Fruit fly (Drosophila melanogaster) whole organism, embryonic: Measurements from ENCODE around the gene Mo25.
A peak's percentile ranks its signal among the peaks of the same experiment; 100 is the strongest.

Experiments used
- Abd-B ChIP-seq: fragments of 200-800 bp; sonication (Bioruptor generic); optimal IDR thresholded peaks from 2 replicates; lab custom pipeline; 2018; ENCODE audit warnings: missing biosample characterization, mild to moderate bottlenecking, missing genetic modification characterization, moderate library complexity
- B-H1 ChIP-seq: fragments of 200-800 bp; sonication (Bioruptor generic); IDR thresholded peaks from 3 replicates; pipeline ENCODE4 v1.3.6; 2022; ENCODE audit warnings: missing biosample characterization, missing genetic modification characterization
- BEAF-32 ChIP-seq: fragments of 200-800 bp; sonication (Bioruptor generic); optimal IDR thresholded peaks from 3 replicates; lab custom pipeline; 2017; ENCODE audit warnings: missing biosample characterization, missing genetic modification characterization, mild to moderate bottlenecking, moderate library complexity, missing genetic modification reagents
- Blimp-1 ChIP-seq: fragments of 200-800 bp; sonication (Bioruptor generic); optimal IDR thresholded peaks from 3 replicates; lab custom pipeline; 2018; ENCODE audit warnings: missing biosample characterization, missing genetic modification characterization, mild to moderate bottlenecking, moderate library complexity, missing genetic modification reagents
- CG10321 ChIP-seq: fragments of 200-800 bp; sonication (Bioruptor generic); IDR thresholded peaks from 2 replicates; pipeline ENCODE4 v1.3.6; 2022; ENCODE audit warnings: missing biosample characterization, missing genetic modification characterization
- CG10654 ChIP-seq: fragments of 200-800 bp; sonication (Bioruptor generic); optimal IDR thresholded peaks from 2 replicates; lab custom pipeline; 2016; ENCODE audit warnings: missing biosample characterization, missing genetic modification characterization
- CG14667 ChIP-seq: fragments of 200-800 bp; sonication (Bioruptor generic); IDR thresholded peaks from 2 replicates; pipeline ENCODE4 v1.3.6; 2022; ENCODE audit warnings: missing biosample characterization, missing genetic modification characterization
- CG14710 ChIP-seq: fragments of 200-800 bp; sonication (Bioruptor generic); optimal IDR thresholded peaks from 3 replicates; lab custom pipeline; 2019; ENCODE audit warnings: missing biosample characterization, mild to moderate bottlenecking, missing genetic modification characterization, moderate library complexity
- CG15514 ChIP-seq: fragments of 200-800 bp; sonication (Bioruptor generic); optimal IDR thresholded peaks from 3 replicates; lab custom pipeline; 2017; ENCODE audit warnings: missing biosample characterization, missing genetic modification characterization, mild to moderate bottlenecking, moderate library complexity, missing genetic modification reagents
- CG18476 ChIP-seq: fragments of 200-800 bp; sonication (Bioruptor generic); optimal IDR thresholded peaks from 2 replicates; lab custom pipeline; 2016; ENCODE audit warnings: missing biosample characterization, mild to moderate bottlenecking, missing genetic modification characterization
- CG18619 ChIP-seq: fragments of 200-800 bp; sonication (Bioruptor generic); optimal IDR thresholded peaks from 3 replicates; lab custom pipeline; 2017; ENCODE audit warnings: missing biosample characterization, mild to moderate bottlenecking, missing genetic modification characterization
- CG18764 ChIP-seq: fragments of 200-800 bp; sonication (Bioruptor generic); optimal IDR thresholded peaks from 3 replicates; lab custom pipeline; 2016; ENCODE audit warnings: missing biosample characterization, missing genetic modification characterization
- CG2116 ChIP-seq: fragments of 200-800 bp; sonication (Bioruptor generic); optimal IDR thresholded peaks from 3 replicates; lab custom pipeline; 2018; ENCODE audit warnings: missing biosample characterization, mild to moderate bottlenecking, missing genetic modification characterization
- CG2678 ChIP-seq: fragments of 200-800 bp; sonication (Bioruptor generic); optimal IDR thresholded peaks from 3 replicates; lab custom pipeline; 2019; ENCODE audit warnings: missing biosample characterization, mild to moderate bottlenecking, missing genetic modification characterization, moderate library complexity
- CG4854 ChIP-seq: fragments of 200-800 bp; sonication (Bioruptor generic); optimal IDR thresholded peaks from 2 replicates; lab custom pipeline; 2016; ENCODE audit warnings: missing biosample characterization, missing genetic modification characterization, inconsistent platforms
- CG8290 ChIP-seq, 3 experiments: fragments of 200-800 bp; sonication (Bioruptor generic); optimal IDR thresholded peaks; 2 replicates each; lab custom pipeline; 2016 to 2019; ENCODE audit warnings: missing biosample characterization in 3 of 3, missing genetic modification characterization in 3 of 3, mild to moderate bottlenecking in 2 of 3, moderate library complexity in 1 of 3
- CG8388 ChIP-seq: fragments of 200-800 bp; sonication (Bioruptor generic); optimal IDR thresholded peaks from 2 replicates; lab custom pipeline; 2019; ENCODE audit warnings: missing biosample characterization, mild to moderate bottlenecking, missing genetic modification characterization, moderate library complexity
- Ets65A ChIP-seq: fragments of 200-800 bp; sonication (Bioruptor generic); peaks from one replicate; lab custom pipeline; 2016; ENCODE audit warnings: missing biosample characterization, missing genetic modification characterization
- Hr51 ChIP-seq, 2 experiments: fragments of 200-800 bp; sonication (Bioruptor generic); optimal IDR thresholded peaks; 2 replicates in 1 of 2; 3 replicates in 1 of 2; lab custom pipeline; 2016 to 2018; ENCODE audit warnings: missing biosample characterization in 2 of 2, missing genetic modification characterization in 2 of 2, mild to moderate bottlenecking in 1 of 2, moderate library complexity in 1 of 2
- Hr78 ChIP-seq, 2 experiments: fragments of 200-800 bp in 1 of 2; fragments of >200 bp in 1 of 2; sonication (Bioruptor generic) in 1 of 2; optimal IDR thresholded peaks; 2 replicates each; lab custom pipeline; 2017 to 2019; ENCODE audit warnings: missing biosample characterization in 2 of 2, missing genetic modification characterization in 2 of 2, mild to moderate bottlenecking in 1 of 2, moderate library complexity in 1 of 2
- Lpt ChIP-seq: fragments of >200 bp; optimal IDR thresholded peaks from 2 replicates; lab custom pipeline; 2018; ENCODE audit warnings: missing biosample characterization, missing genetic modification characterization
- Mad ChIP-seq: fragments of 200-800 bp; sonication (Bioruptor generic); optimal IDR thresholded peaks from 2 replicates; lab custom pipeline; 2016; ENCODE audit warnings: missing biosample characterization, missing genetic modification characterization
- Mrtf ChIP-seq: fragments of 200-800 bp; sonication (Bioruptor generic); IDR thresholded peaks from 3 replicates; pipeline ENCODE4 v1.3.6; 2022; ENCODE audit warnings: missing biosample characterization, missing genetic modification characterization
- NFAT ChIP-seq: fragments of 200-800 bp; sonication (Bioruptor generic); IDR thresholded peaks from 2 replicates; pipeline ENCODE4 v1.3.6; 2022; ENCODE audit warnings: missing biosample characterization, missing genetic modification characterization
- NfI ChIP-seq: fragments of 200-800 bp; sonication (Bioruptor generic); optimal IDR thresholded peaks from 3 replicates; lab custom pipeline; 2018; ENCODE audit warnings: missing biosample characterization, mild to moderate bottlenecking, missing genetic modification characterization, moderate library complexity
- Opbp ChIP-seq: fragments of 200-800 bp; sonication (Bioruptor generic); IDR thresholded peaks from 3 replicates; pipeline ENCODE4 v1.3.6; 2022; ENCODE audit warnings: missing biosample characterization, missing genetic modification characterization; ENCODE audit not compliant: partially characterized antibody
- Optix ChIP-seq: fragments of 200-800 bp; sonication (Bioruptor generic); IDR thresholded peaks from 3 replicates; pipeline ENCODE4 v1.3.6; 2022; ENCODE audit warnings: missing biosample characterization, missing genetic modification characterization
- aop ChIP-seq: fragments of 200-800 bp; sonication (Bioruptor generic); IDR thresholded peaks from 2 replicates; pipeline ENCODE4 v1.3.6; 2022; ENCODE audit warnings: missing biosample characterization, missing genetic modification characterization
- corto ChIP-seq: fragments of 200-800 bp; sonication (Bioruptor generic); optimal IDR thresholded peaks from 2 replicates; lab custom pipeline; 2016; ENCODE audit warnings: missing biosample characterization, mild to moderate bottlenecking, missing genetic modification characterization, moderate library complexity
- fd64A ChIP-seq: fragments of 200-800 bp; sonication (Bioruptor generic); optimal IDR thresholded peaks from 3 replicates; lab custom pipeline; 2018; ENCODE audit warnings: missing biosample characterization, mild to moderate bottlenecking, missing genetic modification characterization
- gcm ChIP-seq: fragments of 200-800 bp; sonication (Bioruptor generic); optimal IDR thresholded peaks from 2 replicates; lab custom pipeline; 2019; ENCODE audit warnings: missing biosample characterization, mild to moderate bottlenecking, missing genetic modification characterization, moderate library complexity
- grn ChIP-seq: fragments of 200-800 bp; sonication (Bioruptor generic); optimal IDR thresholded peaks from 3 replicates; lab custom pipeline; 2017; ENCODE audit warnings: missing biosample characterization, missing genetic modification characterization
- gt ChIP-seq: fragments of 200-800 bp; sonication (Bioruptor generic); IDR thresholded peaks from 2 replicates; pipeline ENCODE4 v1.3.6; 2022; ENCODE audit warnings: missing biosample characterization, missing genetic modification characterization
- jing ChIP-seq: fragments of 200-800 bp; sonication (Bioruptor generic); optimal IDR thresholded peaks from 2 replicates; lab custom pipeline; 2018; ENCODE audit warnings: missing biosample characterization, mild to moderate bottlenecking, missing genetic modification characterization
- ken ChIP-seq: fragments of 200-800 bp; sonication (Bioruptor generic); IDR thresholded peaks from 3 replicates; pipeline ENCODE4 v1.3.6; 2022; ENCODE audit warnings: missing biosample characterization, missing genetic modification characterization
- knrl ChIP-seq: fragments of 200-800 bp; sonication (Bioruptor generic); IDR thresholded peaks from 3 replicates; pipeline ENCODE4 v1.3.6; 2022; ENCODE audit warnings: missing biosample characterization, missing genetic modification characterization; ENCODE audit not compliant: partially characterized antibody
- nerfin-2 ChIP-seq: fragments of 200-800 bp; sonication (Bioruptor generic); IDR thresholded peaks from 2 replicates; pipeline ENCODE4 v1.3.6; 2022; ENCODE audit warnings: missing biosample characterization, missing genetic modification characterization; ENCODE audit not compliant: partially characterized antibody
- nmo ChIP-seq: fragments of 200-800 bp; sonication (Bioruptor generic); optimal IDR thresholded peaks from 2 replicates; lab custom pipeline; 2018; ENCODE audit warnings: missing biosample characterization, mild to moderate bottlenecking, missing genetic modification characterization, moderate library complexity
- onecut ChIP-seq: fragments of 200-800 bp; sonication (Bioruptor generic); IDR thresholded peaks from 2 replicates; pipeline ENCODE4 v1.3.6; 2022; ENCODE audit warnings: missing biosample characterization, missing genetic modification characterization
- pfk ChIP-seq: fragments of 200-800 bp; sonication (Bioruptor generic); optimal IDR thresholded peaks from 2 replicates; lab custom pipeline; 2018; ENCODE audit warnings: missing biosample characterization, mild to moderate bottlenecking, missing genetic modification characterization, moderate library complexity
- prd ChIP-seq, 3 experiments: fragments of >200 bp in 2 of 3; fragments of 200-800 bp in 1 of 3; sonication (Bioruptor generic) in 1 of 3; optimal IDR thresholded peaks in 2 of 3; IDR thresholded peaks in 1 of 3; 2 replicates in 2 of 3; 3 replicates in 1 of 3; pipeline versions ENCODE4 v1.3.6 to Lab custom; 2017 to 2022; ENCODE audit warnings: missing biosample characterization in 1 of 3, missing genetic modification characterization in 1 of 3
- rib ChIP-seq: fragments of 200-800 bp; sonication (Bioruptor generic); IDR thresholded peaks from 2 replicates; pipeline ENCODE4 v1.3.6; 2022; ENCODE audit warnings: missing biosample characterization, missing genetic modification characterization
- so ChIP-seq: fragments of 200-800 bp; sonication (Bioruptor generic); IDR thresholded peaks from 3 replicates; pipeline ENCODE4 v1.3.6; 2022; ENCODE audit warnings: missing biosample characterization, missing genetic modification characterization
- tup ChIP-seq: fragments of 200-800 bp; sonication (Bioruptor generic); optimal IDR thresholded peaks from 2 replicates; lab custom pipeline; 2016; ENCODE audit warnings: missing biosample characterization, mild to moderate bottlenecking, missing genetic modification characterization, moderate library complexity
- tx ChIP-seq: fragments of 200-800 bp; sonication (Bioruptor generic); optimal IDR thresholded peaks from 2 replicates; lab custom pipeline; 2016; ENCODE audit warnings: missing biosample characterization, missing genetic modification characterization

The Mo25 gene

dm6 chr3L:16661167-16662109, 46.2 kb upstream of the Mo25 start, which contains the start of gene Baldspot (continued):
- peak; percentile 6 to 46 for TF ChIP-seq Hr51 (GFP tag; optimal IDR thresholded peaks at IDR 0.05; lab: Kevin White, UChicago)
- no peak for TF ChIP-seq Optix (GFP tag; lab: Robert Waterston, UW)
- TF ChIP-seq tup, result no peak
- peak; percentile 49; the same call in 1 of the 3 replicates for TF ChIP-seq so (GFP tag; lab: Robert Waterston, UW)
- peak; percentile 99 for TF ChIP-seq grn (GFP tag; lab: Kevin White, UChicago)
- peak; percentile 65 for TF ChIP-seq fd64A
- TF ChIP-seq CG18476 (GFP tag; lab: Kevin White, UChicago), result peak; percentile 80
- TF ChIP-seq jing (GFP tag; lab: Kevin White, UChicago), result no peak
- TF ChIP-seq Blimp-1 (GFP tag; lab: Kevin White, UChicago), result peak; percentile 83
- peak; percentile 63 for TF ChIP-seq knrl (GFP tag; lab: Robert Waterston, UW)
- TF ChIP-seq prd (optimal IDR thresholded peaks at IDR 0.05; lab: Kevin White, UChicago), result no peak
- TF ChIP-seq prd (GFP tag; IDR thresholded peaks at IDR 0.05; lab: Robert Waterston, UW), result peak; percentile 81
- TF ChIP-seq CG8388 (GFP tag; lab: Kevin White, UChicago), result peak; percentile 78
- TF ChIP-seq nmo (GFP tag; lab: Kevin White, UChicago), result peak; percentile 88
- TF ChIP-seq Mad, result peak; percentile 23
- no peak for TF ChIP-seq tx (GFP tag; lab: Kevin White, UChicago)
- no peak for TF ChIP-seq CG18619 (GFP tag; lab: Kevin White, UChicago)
- TF ChIP-seq CG14667 (GFP tag; lab: Robert Waterston, UW), result 0 out of 2 replicates have a peak, but pooled peaks have one; percentile 12
- TF ChIP-seq Lpt (GFP tag; lab: Kevin White, UChicago), result no peak
- peak; percentile 91 for TF ChIP-seq CG2678 (tag; lab: Kevin White, UChicago)
- TF ChIP-seq corto, result no peak
- no peak for TF ChIP-seq pfk (GFP tag; lab: Kevin White, UChicago)
- TF ChIP-seq CG8290 (GFP tag; optimal IDR thresholded peaks at IDR 0.05; lab: Kevin White, UChicago), result peak; percentile 74
- TF ChIP-seq CG8290 (tag; optimal IDR thresholded peaks at IDR 0.05; lab: Kevin White, UChicago), result peak in 1 of 2 experiments; percentile 92
- TF ChIP-seq gcm, result peak; percentile 89
- peak; percentile 98 for TF ChIP-seq Ets65A (GFP tag; lab: Kevin White, UChicago)
- peak; percentile 68 for TF ChIP-seq BEAF-32
- TF ChIP-seq CG14710, result peak; percentile 90
- peak; percentile 35; the same call in 1 of the 2 replicates for TF ChIP-seq NFAT (GFP tag; lab: Robert Waterston, UW)
- peak; percentile 78 for TF ChIP-seq CG10654 (GFP tag; lab: Kevin White, UChicago)
- 0 out of 2 replicates have a peak, but pooled peaks have one; percentile 16 for TF ChIP-seq rib (GFP tag; lab: Robert Waterston, UW)
- peak; percentile 44; the same call in 1 of the 3 replicates for TF ChIP-seq B-H1
- TF ChIP-seq CG18764, result peak; percentile 72
- TF ChIP-seq gt, result no peak
- peak in 1 of 2 experiments; percentile 26 for TF ChIP-seq Hr78 (GFP tag; optimal IDR thresholded peaks at IDR 0.05; lab: Kevin White, UChicago)
- peak; percentile 50 for TF ChIP-seq CG2116 (GFP tag; lab: Kevin White, UChicago)
- 0 out of 3 replicates have a peak, but pooled peaks have one; percentile 45 for TF ChIP-seq ken
- peak; percentile 71 for TF ChIP-seq Abd-B
- peak; percentile 48 for TF ChIP-seq onecut (GFP tag; lab: Robert Waterston, UW)
- TF ChIP-seq nerfin-2 (GFP tag; lab: Robert Waterston, UW), result 0 out of 2 replicates have a peak, but pooled peaks have one; percentile 35
- TF ChIP-seq CG4854 (GFP tag; lab: Kevin White, UChicago), result peak; percentile 64
- peak; percentile 94 for TF ChIP-seq CG15514 (GFP tag; lab: Kevin White, UChicago)
- no peak for TF ChIP-seq aop
- peak; percentile 49 for TF ChIP-seq NfI (GFP tag; lab: Kevin White, UChicago)
- peak; percentile 84 for TF ChIP-seq Opbp (GFP tag; lab: Robert Waterston, UW)
- no peak for TF ChIP-seq CG10321
- peak; percentile 57; the same call in 1 of the 3 replicates for TF ChIP-seq Mrtf (GFP tag; lab: Robert Waterston, UW)
